Worm (Caenorhabditis elegans) whole organism, L3 larva: ENCODE measurements around the gene dgk-3.

Experiments used
- lin-15B ChIP-seq: fragments of 150-350 bp; optimal IDR thresholded peaks from 2 replicates; lab custom pipeline; 2014; ENCODE audit warnings: missing biosample characterization, missing genetic modification characterization
- snpc-4 ChIP-seq: fragments of 150-350 bp; optimal IDR thresholded peaks from 2 replicates; lab custom pipeline; 2014; ENCODE audit warnings: missing biosample characterization, missing genetic modification characterization

DNA sequence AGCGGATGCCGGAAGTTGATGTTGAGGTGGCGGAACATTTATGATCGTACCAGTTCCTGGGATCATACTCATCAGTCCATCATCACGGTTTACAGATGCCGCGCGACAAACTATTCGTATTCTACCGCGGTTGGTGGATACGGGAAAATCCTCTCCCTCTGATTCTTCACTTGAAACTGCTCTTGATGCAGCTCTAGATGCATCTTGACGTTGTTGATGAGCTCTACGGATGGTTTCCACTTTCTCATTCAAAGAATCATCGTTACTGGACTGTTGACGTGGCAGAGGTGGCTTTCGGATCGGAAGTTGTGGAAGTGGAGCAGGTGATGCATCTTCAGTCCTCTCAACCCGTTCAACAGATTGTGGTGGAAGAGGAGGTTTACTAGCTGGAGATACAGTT lies 13.7 kb upstream of the dgk-3 start:
- TF ChIP-seq lin-15B (tag; lab: Kevin White, UChicago) (no peak), snpc-4 (tag; lab: Kevin White, UChicago) (no peak)
